Worm (Caenorhabditis elegans) whole organism, late embryonic: ENCODE results near the gene F37A8.1.

Source experiments
- C08G9.2 ChIP-seq: sonication (generic microtip); optimal IDR thresholded peaks from 2 replicates; lab custom pipeline; 2016; ENCODE audit warnings: mild to moderate bottlenecking, missing genetic modification characterization, moderate library complexity, missing compliant biosample characterization
- K02D7.2 ChIP-seq: sonication (generic microtip); optimal IDR thresholded peaks from 2 replicates; lab custom pipeline; 2017; ENCODE audit warnings: mild to moderate bottlenecking, missing genetic modification characterization, missing compliant biosample characterization
- K09A11.1 ChIP-seq: sonication (generic microtip); optimal IDR thresholded peaks from 2 replicates; lab custom pipeline; 2017; ENCODE audit warnings: antibody characterized with exemption, mild to moderate bottlenecking, missing genetic modification characterization, missing compliant biosample characterization; ENCODE audit not compliant: insufficient read depth
- T23F11.4 ChIP-seq: fragments of 200-800 bp; sonication (Bioruptor generic); optimal IDR thresholded peaks from 2 replicates; lab custom pipeline; 2018; ENCODE audit warnings: mild to moderate bottlenecking, missing genetic modification characterization, missing compliant biosample characterization
- Y22D7AL.16 ChIP-seq: sonication (generic microtip); optimal IDR thresholded peaks from 2 replicates; lab custom pipeline; 2016; ENCODE audit warnings: missing genetic modification characterization, missing compliant biosample characterization
- ahr-1 ChIP-seq: sonication (generic microtip); optimal IDR thresholded peaks from 2 replicates; lab custom pipeline; 2016; ENCODE audit warnings: missing genetic modification characterization, missing compliant biosample characterization
- ama-1 ChIP-seq: fragments of 150-350 bp; optimal IDR thresholded peaks from 2 replicates; lab custom pipeline; 2014
- ceh-18 ChIP-seq: sonication (generic microtip); optimal IDR thresholded peaks from 2 replicates; lab custom pipeline; 2016; ENCODE audit warnings: missing genetic modification characterization, missing compliant biosample characterization
- ceh-2 ChIP-seq: sonication (generic microtip); optimal IDR thresholded peaks from 2 replicates; lab custom pipeline; 2016; ENCODE audit warnings: missing genotype, missing genetic modification characterization, missing compliant biosample characterization
- ceh-22 ChIP-seq: sonication (generic microtip); optimal IDR thresholded peaks from 2 replicates; lab custom pipeline; 2017; ENCODE audit warnings: missing biosample characterization, missing genetic modification characterization
- ceh-24 ChIP-seq: sonication (generic microtip); optimal IDR thresholded peaks from 2 replicates; lab custom pipeline; 2016; ENCODE audit warnings: mild to moderate bottlenecking, missing genetic modification characterization, missing compliant biosample characterization
- ceh-31 ChIP-seq: sonication (generic microtip); optimal IDR thresholded peaks from 2 replicates; lab custom pipeline; 2016; ENCODE audit warnings: missing genetic modification characterization, missing compliant biosample characterization
- ceh-45 ChIP-seq: fragments of 200-800 bp; sonication (Bioruptor generic); IDR thresholded peaks from 2 replicates; pipeline ENCODE4 v1.3.6; 2022; ENCODE audit warnings: missing genetic modification reagents, missing genetic modification characterization, missing compliant biosample characterization
- ceh-48 ChIP-seq: sonication (generic microtip); optimal IDR thresholded peaks from 2 replicates; lab custom pipeline; 2016; ENCODE audit warnings: missing genetic modification characterization, inconsistent platforms, missing compliant biosample characterization
- ceh-9 ChIP-seq: sonication (generic microtip); optimal IDR thresholded peaks from 2 replicates; lab custom pipeline; 2016; ENCODE audit warnings: mild to moderate bottlenecking, missing genetic modification characterization, inconsistent platforms, missing compliant biosample characterization
- dmd-4 ChIP-seq: sonication (generic microtip); optimal IDR thresholded peaks from 2 replicates; lab custom pipeline; 2016; ENCODE audit warnings: borderline replicate concordance, missing genetic modification characterization, missing compliant biosample characterization
- elt-2 ChIP-seq: sonication (generic microtip); optimal IDR thresholded peaks from 2 replicates; lab custom pipeline; 2016; ENCODE audit warnings: missing genetic modification reagents, missing genetic modification characterization, missing compliant biosample characterization
- elt-4 ChIP-seq: sonication (generic microtip); optimal IDR thresholded peaks from 2 replicates; lab custom pipeline; 2016; ENCODE audit warnings: missing genetic modification characterization, missing compliant biosample characterization
- fax-1 ChIP-seq: sonication (generic microtip); optimal IDR thresholded peaks from 2 replicates; lab custom pipeline; 2016; ENCODE audit warnings: missing genotype, missing genetic modification characterization, missing compliant biosample characterization
- gmeb-2 ChIP-seq: sonication (generic microtip); optimal IDR thresholded peaks from 2 replicates; lab custom pipeline; 2016; ENCODE audit warnings: missing genetic modification characterization, inconsistent platforms, missing compliant biosample characterization
- hlh-13 ChIP-seq: fragments of 200-800 bp; sonication (Bioruptor generic); optimal IDR thresholded peaks from 2 replicates; lab custom pipeline; 2018; ENCODE audit warnings: mild to moderate bottlenecking, missing genetic modification characterization, missing compliant biosample characterization
- hlh-15 ChIP-seq: sonication (generic microtip); optimal IDR thresholded peaks from 2 replicates; lab custom pipeline; 2016; ENCODE audit warnings: missing genetic modification characterization, missing compliant biosample characterization
- hlh-30 ChIP-seq: sonication (generic microtip); optimal IDR thresholded peaks from 2 replicates; lab custom pipeline; 2017; ENCODE audit warnings: antibody characterized with exemption, missing genetic modification characterization, missing compliant biosample characterization; ENCODE audit not compliant: insufficient read depth
- lim-6 ChIP-seq: sonication (generic microtip); optimal IDR thresholded peaks from 2 replicates; lab custom pipeline; 2016; ENCODE audit warnings: missing genetic modification characterization, missing compliant biosample characterization
- lin-11 ChIP-seq: fragments of 200-800 bp; sonication (Bioruptor generic); optimal IDR thresholded peaks from 2 replicates; lab custom pipeline; 2018; ENCODE audit warnings: mild to moderate bottlenecking, missing genetic modification characterization, missing compliant biosample characterization
- mec-3 ChIP-seq: sonication (generic microtip); optimal IDR thresholded peaks from 2 replicates; lab custom pipeline; 2016; ENCODE audit warnings: borderline replicate concordance, missing genetic modification characterization, missing compliant biosample characterization
- nfya-1 ChIP-seq: sonication (generic microtip); optimal IDR thresholded peaks from 2 replicates; lab custom pipeline; 2017; ENCODE audit warnings: missing genetic modification characterization, mild to moderate bottlenecking, missing compliant biosample characterization, antibody characterized with exemption, moderate library complexity
- nhr-11 ChIP-seq: fragments of 150-350 bp; optimal IDR thresholded peaks from 2 replicates; lab custom pipeline; 2014; ENCODE audit warnings: missing biosample characterization, missing genetic modification characterization
- npax-4 ChIP-seq: sonication (generic microtip); optimal IDR thresholded peaks from 2 replicates; lab custom pipeline; 2016; ENCODE audit warnings: missing genetic modification characterization, missing compliant biosample characterization
- odd-2 ChIP-seq: sonication (generic microtip); optimal IDR thresholded peaks from 2 replicates; lab custom pipeline; 2017; ENCODE audit warnings: antibody characterized with exemption, mild to moderate bottlenecking, missing genetic modification characterization, missing compliant biosample characterization
- pag-3 ChIP-seq: sonication (generic microtip); optimal IDR thresholded peaks from 2 replicates; lab custom pipeline; 2016; ENCODE audit warnings: missing compliant biosample characterization, missing genetic modification characterization, borderline replicate concordance
- pax-1 ChIP-seq: fragments of 150-350 bp; optimal IDR thresholded peaks from 2 replicates; lab custom pipeline; 2014; ENCODE audit warnings: missing biosample characterization, missing genetic modification characterization
- pha-2 ChIP-seq: sonication (generic microtip); optimal IDR thresholded peaks from 2 replicates; lab custom pipeline; 2017; ENCODE audit warnings: mild to moderate bottlenecking, missing genetic modification characterization, missing compliant biosample characterization
- pha-4 ChIP-seq: fragments of 150-350 bp; optimal IDR thresholded peaks from 2 replicates; lab custom pipeline; 2018; ENCODE audit warnings: missing biosample characterization, missing genetic modification reagents, missing genetic modification characterization
- pqm-1 ChIP-seq: sonication (generic microtip); optimal IDR thresholded peaks from 2 replicates; lab custom pipeline; 2016; ENCODE audit warnings: missing genetic modification characterization, missing compliant biosample characterization
- rnt-1 ChIP-seq: sonication (generic microtip); optimal IDR thresholded peaks from 2 replicates; lab custom pipeline; 2016; ENCODE audit warnings: missing genetic modification characterization, missing compliant biosample characterization
- sox-2 ChIP-seq: fragments of 200-800 bp; sonication (Bioruptor generic); IDR thresholded peaks from 2 replicates; pipeline ENCODE4 v1.3.6; 2022; ENCODE audit warnings: missing genetic modification reagents, missing genetic modification characterization, missing compliant biosample characterization
- syd-9 ChIP-seq: sonication (generic microtip); optimal IDR thresholded peaks from 2 replicates; lab custom pipeline; 2016; ENCODE audit warnings: mild to moderate bottlenecking, missing genetic modification characterization, moderate library complexity, missing compliant biosample characterization
- tbx-2 ChIP-seq: sonication (generic microtip); optimal IDR thresholded peaks from 2 replicates; lab custom pipeline; 2016; ENCODE audit warnings: missing genetic modification characterization, missing compliant biosample characterization
- tbx-7 ChIP-seq: sonication (generic microtip); optimal IDR thresholded peaks from 2 replicates; lab custom pipeline; 2016; ENCODE audit warnings: missing genotype, missing genetic modification characterization, missing compliant biosample characterization
- unc-42 ChIP-seq: sonication (generic microtip); optimal IDR thresholded peaks from 2 replicates; lab custom pipeline; 2016; ENCODE audit warnings: missing genotype, missing genetic modification characterization, missing compliant biosample characterization
- unc-55 ChIP-seq: sonication (generic microtip); optimal IDR thresholded peaks from 2 replicates; lab custom pipeline; 2017; ENCODE audit warnings: missing biosample characterization, missing genetic modification reagents, missing genetic modification characterization
- zip-5 ChIP-seq: sonication (generic microtip); optimal IDR thresholded peaks from 2 replicates; lab custom pipeline; 2016; ENCODE audit warnings: missing genetic modification characterization, missing compliant biosample characterization

Gene F37A8.1

ce11 chrIII:3926116-3926515 is 2.1 kb upstream of the F37A8.1 start, which contains the start of gene ZK1058.9:
Gene ZK1058.9 (minus strand): TSS chrIII:3926216.
- no peak for TF ChIP-seq fax-1 (tag; lab: Kevin White, UChicago)
- TF ChIP-seq odd-2 (tag; lab: Kevin White, UChicago) = no peak
- TF ChIP-seq hlh-30 (tag; lab: Kevin White, UChicago) = no peak
- no peak for TF ChIP-seq Y22D7AL.16 (tag; lab: Kevin White, UChicago)
- no peak for TF ChIP-seq elt-2
- no peak for TF ChIP-seq ceh-45 (GFP tag; lab: Robert Waterston, UW)
- TF ChIP-seq T23F11.4 (GFP tag; lab: Kevin White, UChicago) = no peak
- no peak for TF ChIP-seq lin-11 (tag; lab: Kevin White, UChicago)
- no peak for TF ChIP-seq unc-55 (GFP tag; lab: Kevin White, UChicago)
- no peak for TF ChIP-seq ceh-48 (tag; lab: Kevin White, UChicago)
- TF ChIP-seq nhr-11 (tag; lab: Kevin White, UChicago) = no peak
- TF ChIP-seq K02D7.2 (tag; lab: Kevin White, UChicago) = no peak
- TF ChIP-seq rnt-1 (tag; lab: Kevin White, UChicago) = no peak
- TF ChIP-seq ceh-24 (tag; lab: Kevin White, UChicago) = no peak
- no peak for TF ChIP-seq pqm-1 (tag; lab: Kevin White, UChicago)
- TF ChIP-seq pha-2 (tag; lab: Kevin White, UChicago) = no peak
- no peak for TF ChIP-seq ahr-1 (tag; lab: Kevin White, UChicago)

DNA sequence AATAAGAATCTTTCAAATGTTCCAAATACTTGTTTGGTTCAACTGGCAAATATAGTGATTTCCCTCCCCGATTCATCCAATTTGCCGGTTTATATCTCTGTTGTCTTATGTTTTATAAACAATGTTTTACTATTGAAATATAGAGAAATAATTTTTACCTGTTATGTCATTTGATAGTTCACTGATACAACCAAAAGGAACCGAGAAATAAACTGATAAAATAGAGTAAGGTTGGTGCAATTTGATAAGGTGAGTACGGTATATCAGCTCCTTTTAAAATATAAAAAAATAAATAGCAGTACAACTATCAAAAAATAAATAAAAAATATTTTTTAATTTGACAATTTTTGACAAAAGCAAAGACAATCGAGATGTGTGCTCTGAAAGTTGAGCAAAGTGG is 1.4 kb upstream of the F37A8.1 start:
- TF ChIP-seq ceh-31 (tag; lab: Kevin White, UChicago) (no peak), sox-2 (GFP tag; lab: Robert Waterston, UW) (no peak), K09A11.1 (no peak), elt-2 (peak; percentile 65)
- TF ChIP-seq, all 69 proteins: peak for 1

DNA sequence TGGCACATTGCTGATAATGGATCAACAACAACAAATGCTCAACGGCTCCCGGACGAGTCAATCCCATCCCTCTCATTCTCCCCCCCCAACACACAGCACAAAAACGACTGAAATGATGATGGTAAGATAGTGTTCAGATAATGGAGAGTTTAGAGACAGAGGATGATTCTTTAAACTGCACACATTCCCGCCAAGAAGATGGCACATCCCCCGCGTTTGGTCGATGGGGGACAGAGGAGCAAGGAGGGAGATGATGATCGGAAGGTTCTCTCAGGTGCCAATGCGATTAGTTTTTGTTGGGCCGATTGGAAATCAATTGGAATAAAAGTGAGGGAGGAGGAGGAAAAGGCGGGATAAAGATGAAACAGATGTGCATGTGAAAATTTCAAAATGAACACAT is 786 bp upstream of the F37A8.1 start:
- TF ChIP-seq ceh-24 (tag; lab: Kevin White, UChicago) = no peak
- TF ChIP-seq lim-6 (tag; lab: Kevin White, UChicago) = no peak
- no peak for TF ChIP-seq pax-1 (tag; lab: Kevin White, UChicago)
- no peak for TF ChIP-seq T23F11.4 (GFP tag; lab: Kevin White, UChicago)
- TF ChIP-seq C08G9.2 (tag; lab: Kevin White, UChicago) = no peak
- TF ChIP-seq syd-9 (tag; lab: Kevin White, UChicago) = no peak
- TF ChIP-seq unc-55 (GFP tag; lab: Kevin White, UChicago) = peak; percentile 41
- peak; percentile 84 for TF ChIP-seq ceh-18 (tag; lab: Kevin White, UChicago)
- no peak for TF ChIP-seq npax-4
- no peak for TF ChIP-seq unc-42 (tag; lab: Kevin White, UChicago)
- no peak for TF ChIP-seq elt-4
- TF ChIP-seq dmd-4 (tag; lab: Kevin White, UChicago) = no peak
- no peak for TF ChIP-seq nfya-1 (tag; lab: Kevin White, UChicago)
- peak; percentile 46 for TF ChIP-seq rnt-1 (tag; lab: Kevin White, UChicago)
- TF ChIP-seq tbx-7 (tag; lab: Kevin White, UChicago) = no peak
- no peak for TF ChIP-seq ceh-9 (tag; lab: Kevin White, UChicago)
- TF ChIP-seq pag-3 = no peak
- no peak for TF ChIP-seq mec-3 (tag; lab: Kevin White, UChicago)

DNA sequence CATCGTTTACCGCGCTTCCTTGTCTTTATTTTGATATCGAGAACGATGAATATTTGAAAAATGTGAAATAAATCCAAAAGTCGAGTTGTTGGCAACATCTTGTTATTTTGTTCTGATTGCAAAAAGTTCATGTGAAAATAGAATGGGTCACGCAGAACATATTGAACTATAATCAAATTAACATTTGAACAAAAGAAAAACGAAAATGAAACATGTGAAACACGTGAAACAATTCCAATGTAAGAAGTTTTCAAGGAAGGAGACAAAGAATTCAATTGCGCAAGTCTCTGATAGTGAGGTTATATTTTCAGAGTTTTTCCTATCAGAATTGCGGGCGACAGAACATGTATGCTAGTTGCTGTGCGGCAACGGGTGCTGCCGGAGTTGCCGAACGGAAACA is 3.2 kb downstream of the F37A8.1 start, which contains the start of gene F37A8.2:
TSS of gene F37A8.2 (minus strand) at position 101 of the 400 bp plus-strand sequence.
- TF ChIP-seq hlh-13 (no peak), K02D7.2 (tag; lab: Kevin White, UChicago) (no peak), tbx-2 (tag; lab: Kevin White, UChicago) (no peak), nfya-1 (tag; lab: Kevin White, UChicago) (no peak), zip-5 (no peak), ceh-2 (tag; lab: Kevin White, UChicago) (no peak), ceh-18 (tag; lab: Kevin White, UChicago) (no peak), ceh-31 (tag; lab: Kevin White, UChicago) (no peak), ceh-45 (GFP tag; lab: Robert Waterston, UW) (no peak), sox-2 (GFP tag; lab: Robert Waterston, UW) (no peak), ceh-24 (tag; lab: Kevin White, UChicago) (no peak), hlh-15 (no peak), Y22D7AL.16 (tag; lab: Kevin White, UChicago) (no peak), ceh-22 (tag; lab: Kevin White, UChicago) (no peak), pha-4 (tag; lab: Kevin White, UChicago) (no peak), gmeb-2 (tag; lab: Kevin White, UChicago) (no peak), ama-1 (lab: Kevin White, UChicago) (no peak)
